Fruit fly (Drosophila melanogaster): ENCODE data around the gene kmr.
A peak's percentile ranks its signal among the peaks of the same experiment; 100 is the strongest.

DNA sequence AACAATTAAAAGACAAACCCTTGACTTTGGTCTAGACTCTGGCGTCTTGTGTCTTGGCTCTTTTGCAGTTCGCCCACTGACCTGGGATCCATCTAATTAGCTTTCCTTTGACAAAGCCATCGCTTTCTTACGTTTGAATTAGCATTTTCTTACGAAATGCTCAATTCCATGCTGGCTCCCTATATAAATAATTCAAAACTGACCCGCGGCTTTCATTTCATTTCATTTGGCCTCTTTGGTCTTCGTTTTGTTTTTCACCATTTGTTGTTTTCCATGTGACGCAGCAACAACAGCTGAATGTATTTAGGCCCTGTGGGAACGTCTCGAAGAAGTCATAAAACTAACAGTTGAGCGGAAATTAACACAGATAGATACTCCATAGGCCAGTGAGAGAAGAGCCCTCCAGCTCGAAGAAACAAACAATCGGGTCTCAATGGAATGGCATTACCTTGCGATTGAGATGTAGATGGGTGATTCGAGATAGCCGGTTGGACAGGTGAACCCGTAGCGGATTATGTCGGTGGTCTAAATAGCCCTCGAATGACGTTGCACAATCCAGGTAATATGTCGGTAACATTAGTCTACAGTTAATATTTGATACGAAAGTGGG lies 9.1 kb downstream of the kmr start:
- no peak for TF ChIP-seq tj (GFP tag; optimal IDR thresholded peaks at IDR 0.05)
- TF ChIP-seq kay (GFP tag; ENCODE audit: borderline replicate concordance) = peak; percentile 7
- no peak for TF ChIP-seq bab1 (GFP tag; optimal IDR thresholded peaks at IDR 0.05)
- no peak for TF ChIP-seq toe (GFP tag; optimal IDR thresholded peaks at IDR 0.05)
- TF ChIP-seq CG33017 (tag; optimal IDR thresholded peaks at IDR 0.05) = no peak
- TF ChIP-seq ovo (GFP tag; optimal IDR thresholded peaks at IDR 0.05) = no peak
- no peak for TF ChIP-seq CG14711 (tag; optimal IDR thresholded peaks at IDR 0.05)
- no peak for TF ChIP-seq Crg-1 (GFP tag; optimal IDR thresholded peaks at IDR 0.05)
- no peak for TF ChIP-seq CG5204 (GFP tag; optimal IDR thresholded peaks at IDR 0.05)
- no peak for TF ChIP-seq cnc (optimal IDR thresholded peaks at IDR 0.05)
- TF ChIP-seq CG12768 (GFP tag; optimal IDR thresholded peaks at IDR 0.05) = no peak
- no peak for TF ChIP-seq cic (GFP tag; optimal IDR thresholded peaks at IDR 0.05)

Measured in whole organism, adult.